Fruit fly (Drosophila melanogaster) whole organism, pupa: Measurements from ENCODE around the gene Bfc.

ENCODE experiments used
- CG10348 ChIP-seq: fragments of 200-800 bp; sonication (Bioruptor generic); IDR thresholded peaks from 2 replicates; pipeline ENCODE4 v1.3.6; 2022; ENCODE audit warnings: missing biosample characterization, missing genetic modification characterization
- CG15710 ChIP-seq: fragments of 200-800 bp; sonication (Bioruptor generic); optimal IDR thresholded peaks from 2 replicates; lab custom pipeline; 2018; ENCODE audit warnings: missing biosample characterization, mild to moderate bottlenecking, missing genetic modification characterization, moderate library complexity
- D1 ChIP-seq: fragments of 200-800 bp; sonication (Bioruptor generic); optimal IDR thresholded peaks from 2 replicates; lab custom pipeline; 2018; ENCODE audit warnings: missing biosample characterization, mild to moderate bottlenecking, missing genetic modification characterization, moderate library complexity
- Ets98B ChIP-seq: fragments of 200-800 bp; sonication (Bioruptor generic); IDR thresholded peaks from 2 replicates; pipeline ENCODE4 v1.3.6; 2022; ENCODE audit warnings: missing biosample characterization, missing genetic modification characterization

- TF ChIP-seq Ets98B (GFP tag; lab: Robert Waterston, UW) (no peak), CG15710 (tag; lab: Kevin White, UChicago) (no peak), CG10348 (GFP tag; lab: Robert Waterston, UW) (no peak), D1 (no peak)
These were observed 14.5 kb downstream of the Bfc start for dm6 chr3L:1264998-1265397.
